Fruit fly (Drosophila melanogaster): Measurements from ENCODE around the gene FucT6.

FucT6 gene

DNA sequence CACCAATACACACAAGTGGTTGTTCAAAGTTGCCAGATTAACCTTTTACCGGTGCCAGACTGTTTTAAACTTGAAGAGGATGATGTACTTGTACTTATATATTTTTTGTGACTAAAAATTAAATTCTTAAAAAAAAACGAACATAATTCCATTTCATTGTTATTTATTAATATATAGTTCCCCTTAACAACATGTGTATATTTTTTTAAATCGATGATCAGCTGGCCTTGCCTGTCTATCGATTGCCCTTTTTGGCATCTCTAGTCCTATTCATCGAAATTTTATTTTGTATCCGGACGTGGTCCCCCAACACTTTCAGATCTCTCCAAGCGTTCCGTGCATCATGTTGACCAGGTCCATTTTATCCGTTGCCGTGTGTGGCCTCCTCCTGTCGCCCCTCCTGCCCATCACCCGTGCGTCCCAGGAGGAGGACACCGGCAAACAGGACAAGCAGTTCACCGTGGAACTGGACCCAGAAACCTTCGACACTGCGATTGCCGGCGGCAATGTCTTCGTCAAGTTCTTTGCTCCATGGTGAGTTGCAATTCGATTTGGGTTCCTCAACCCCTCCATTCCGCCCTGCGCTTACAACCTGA, 7.1 kb upstream of the FucT6 start, which contains the start of gene prtp (continued):
- TF ChIP-seq Hr78 (GFP tag; optimal IDR thresholded peaks at IDR 0.05) (no peak), CG34376 (GFP tag; optimal IDR thresholded peaks at IDR 0.05) (no peak), CG13287 (GFP tag; IDR thresholded peaks at IDR 0.05; ENCODE audit: partially characterized antibody) (peak; percentile 73), CG17612 (GFP tag; IDR thresholded peaks at IDR 0.05) (no peak), maf-S (GFP tag; optimal IDR thresholded peaks at IDR 0.05) (no peak), CG10959 (GFP tag; IDR thresholded peaks at IDR 0.05) (peak; percentile 12; the same call in 1 of the 2 replicates), CG5245 (GFP tag; optimal IDR thresholded peaks at IDR 0.05) (no peak), Deaf1 (tag; optimal IDR thresholded peaks at IDR 0.05) (no peak), MBD-R2 (GFP tag; IDR thresholded peaks at IDR 0.05) (peak; percentile 51), Eip74EF (GFP tag; optimal IDR thresholded peaks at IDR 0.05) (no peak), CG15601 (tag; optimal IDR thresholded peaks at IDR 0.05) (peak; percentile 25), wor (GFP tag; IDR thresholded peaks at IDR 0.05) (no peak), Opbp (GFP tag; IDR thresholded peaks at IDR 0.05; ENCODE audit: partially characterized antibody) (no peak), MTF-1 (GFP tag; optimal IDR thresholded peaks at IDR 0.05; ENCODE audit: borderline replicate concordance) (no peak), Mad (GFP tag; optimal IDR thresholded peaks at IDR 0.05) (no peak), Jarid2 (GFP tag; optimal IDR thresholded peaks at IDR 0.05) (no peak), rib (GFP tag; IDR thresholded peaks at IDR 0.05) (no peak; the same call in 1 of the 2 replicates), ato (GFP tag; IDR thresholded peaks at IDR 0.05; ENCODE audit: partially characterized antibody) (no peak; the same call in 1 of the 2 replicates), CG3838 (GFP tag; optimal IDR thresholded peaks at IDR 0.05) (no peak), chm (GFP tag; IDR thresholded peaks at IDR 0.05) (0 out of 2 replicates have a peak, but pooled peaks have one; percentile 13), Sox102F (GFP tag; optimal IDR thresholded peaks at IDR 0.05) (peak; percentile 18), al (GFP tag; IDR thresholded peaks at IDR 0.05) (no peak), CG8290 (GFP tag; optimal IDR thresholded peaks at IDR 0.05) (peak; percentile 18), CG8290 (tag; optimal IDR thresholded peaks at IDR 0.05) (no peak), TFAM (GFP tag; optimal IDR thresholded peaks at IDR 0.05) (no peak), Asciz (GFP tag; optimal IDR thresholded peaks at IDR 0.05) (peak; percentile 3), gce (GFP tag; IDR thresholded peaks at IDR 0.05) (no peak), CG16863 (GFP tag; optimal IDR thresholded peaks at IDR 0.05) (no peak), Ada2b (GFP tag; IDR thresholded peaks at IDR 0.05) (no peak), esg (GFP tag; conservative IDR thresholded peaks at IDR 0.05) (no peak), CG9215 (GFP tag; IDR thresholded peaks at IDR 0.05) (no peak), Atf3 (GFP tag; optimal IDR thresholded peaks at IDR 0.05) (no peak), Mrtf (GFP tag; IDR thresholded peaks at IDR 0.05) (no peak), Elba2 (GFP tag; optimal IDR thresholded peaks at IDR 0.05) (no peak), Antp (GFP tag; optimal IDR thresholded peaks at IDR 0.05) (no peak), unc-4 (GFP tag; IDR thresholded peaks at IDR 0.05; ENCODE audit: partially characterized antibody) (peak; percentile 61; the same call in 1 of the 2 replicates), Dad (GFP tag; optimal IDR thresholded peaks at IDR 0.05) (no peak), cg (GFP tag; optimal IDR thresholded peaks at IDR 0.05) (peak; percentile 92), CG3281 (GFP tag; optimal IDR thresholded peaks at IDR 0.05) (no peak), CG4424 (GFP tag; optimal IDR thresholded peaks at IDR 0.05) (no peak), HLHmδ (GFP tag; optimal IDR thresholded peaks at IDR 0.05) (no peak), CG4328 (GFP tag; optimal IDR thresholded peaks at IDR 0.05) (no peak), CG6765 (GFP tag; optimal IDR thresholded peaks at IDR 0.05) (no peak), CG10979 (tag; optimal IDR thresholded peaks at IDR 0.05) (no peak), CHES-1-like (GFP tag; optimal IDR thresholded peaks at IDR 0.05) (no peak), sisA (GFP tag; IDR thresholded peaks at IDR 0.05) (no peak; the same call in 1 of the 2 replicates), CG11093 (GFP tag; IDR thresholded peaks at IDR 0.05) (no peak), Kr (GFP tag; optimal IDR thresholded peaks at IDR 0.05) (no peak), CG10462 (GFP tag; optimal IDR thresholded peaks at IDR 0.05) (no peak), CG9609 (GFP tag; optimal IDR thresholded peaks at IDR 0.05) (no peak)

Measured in whole organism, embryonic.